Worm (Caenorhabditis elegans) whole organism, young adult: Measurements from ENCODE around the gene elks-1.

Experiments used
- F52B5.7 ChIP-seq: sonication (generic microtip); optimal IDR thresholded peaks from 2 replicates; lab custom pipeline; 2016; ENCODE audit warnings: mild to moderate bottlenecking, missing genetic modification characterization, missing compliant biosample characterization
- Y56A3A.18 ChIP-seq: fragments of 200-800 bp; sonication (Bioruptor generic); IDR thresholded peaks from 2 replicates; pipeline ENCODE4 v1.3.6; 2022; ENCODE audit warnings: missing genetic modification reagents, missing genetic modification characterization, missing compliant biosample characterization
- ama-1 ChIP-seq, 3 experiments: fragments of 150-350 bp in 1 of 3; sonication (generic microtip) in 2 of 3; optimal IDR thresholded peaks; 2 replicates each; lab custom pipeline; 2014 to 2018; ENCODE audit warnings: missing biosample characterization in 2 of 3, missing genetic modification characterization in 2 of 3, missing genetic modification reagents in 2 of 3
- aptf-2 ChIP-seq: fragments of 200-800 bp; sonication (Bioruptor generic); conservative IDR thresholded peaks from 2 replicates; pipeline ENCODE4 v1.3.6; 2022; ENCODE audit warnings: missing genetic modification reagents, missing genetic modification characterization, missing compliant biosample characterization
- chd-7 ChIP-seq: sonication (generic microtip); optimal IDR thresholded peaks from 2 replicates; lab custom pipeline; 2016; ENCODE audit warnings: mild to moderate bottlenecking, missing genetic modification characterization, moderate library complexity, missing compliant biosample characterization
- lsl-1 ChIP-seq: fragments of 200-800 bp; sonication (Bioruptor generic); optimal IDR thresholded peaks from 2 replicates; lab custom pipeline; 2018; ENCODE audit warnings: mild to moderate bottlenecking, missing genetic modification characterization, moderate library complexity, missing compliant biosample characterization
- lsy-27 ChIP-seq: sonication (generic microtip); optimal IDR thresholded peaks from 2 replicates; lab custom pipeline; 2017; ENCODE audit warnings: missing genetic modification characterization, mild to moderate bottlenecking, missing compliant biosample characterization, antibody characterized with exemption, missing genotype, borderline replicate concordance; ENCODE audit not compliant: insufficient read depth
- madf-8 ChIP-seq: fragments of 200-800 bp; sonication (Bioruptor generic); conservative IDR thresholded peaks from 2 replicates; pipeline ENCODE4 v1.3.6; 2022; ENCODE audit warnings: missing genetic modification reagents, missing genetic modification characterization, missing compliant biosample characterization
- unc-130 ChIP-seq: sonication (generic microtip); optimal IDR thresholded peaks from 2 replicates; lab custom pipeline; 2016; ENCODE audit warnings: missing genetic modification reagents, missing genetic modification characterization, missing compliant biosample characterization

- TF ChIP-seq unc-130 (GFP tag; lab: Kevin White, UChicago) = no peak
- no peak for TF ChIP-seq F52B5.7 (tag; lab: Kevin White, UChicago)
- no peak for TF ChIP-seq madf-8
- TF ChIP-seq lsl-1 (GFP tag; lab: Kevin White, UChicago) = no peak
- no peak for TF ChIP-seq Y56A3A.18 (GFP tag; lab: Robert Waterston, UW)
- no peak for TF ChIP-seq lsy-27 (tag; lab: Kevin White, UChicago)
- TF ChIP-seq ama-1 (optimal IDR thresholded peaks at IDR 0.05; lab: Kevin White, UChicago) = no peak
- TF ChIP-seq ama-1 (GFP tag; optimal IDR thresholded peaks at IDR 0.05; lab: Kevin White, UChicago) = no peak
- TF ChIP-seq aptf-2 (GFP tag; lab: Robert Waterston, UW) = no peak
- TF ChIP-seq chd-7 = no peak
Observed at ce11 chrIV:3298300-3298699, 51.5 kb downstream of the elks-1 start, which contains the start of gene W08E12.6.
